Fruit fly (Drosophila melanogaster) whole organism, embryonic: ENCODE measurements around the gene Ugt316A1.

ENCODE experiments used
- Atf3 ChIP-seq: fragments of 200-800 bp; sonication (Bioruptor generic); optimal IDR thresholded peaks from 3 replicates; lab custom pipeline; 2016; ENCODE audit warnings: missing biosample characterization, missing genetic modification characterization
- BtbVII ChIP-seq: fragments of 200-800 bp; sonication (Bioruptor generic); optimal IDR thresholded peaks from 3 replicates; lab custom pipeline; 2017; ENCODE audit warnings: missing biosample characterization, mild to moderate bottlenecking, missing genetic modification characterization
- CG10147 ChIP-seq: fragments of 200-800 bp; sonication (Bioruptor generic); optimal IDR thresholded peaks from 2 replicates; lab custom pipeline; 2019; ENCODE audit warnings: missing biosample characterization, mild to moderate bottlenecking, missing genetic modification characterization, moderate library complexity
- CG11398 ChIP-seq: fragments of 200-800 bp; sonication (Bioruptor generic); optimal IDR thresholded peaks from 2 replicates; lab custom pipeline; 2016; ENCODE audit warnings: missing biosample characterization, missing genetic modification characterization
- CG14014 ChIP-seq: fragments of 200-800 bp; sonication (Bioruptor generic); IDR thresholded peaks from 2 replicates; pipeline ENCODE4 v1.3.6; 2022; ENCODE audit warnings: missing biosample characterization, missing genetic modification characterization
- CG1602 ChIP-seq: fragments of 200-800 bp; sonication (Bioruptor generic); optimal IDR thresholded peaks from 3 replicates; lab custom pipeline; 2016; ENCODE audit warnings: missing biosample characterization, missing genetic modification characterization
- CG17912 ChIP-seq: fragments of 200-800 bp; sonication (Bioruptor generic); optimal IDR thresholded peaks from 2 replicates; lab custom pipeline; 2018; ENCODE audit warnings: missing biosample characterization, mild to moderate bottlenecking, missing genetic modification characterization
- CG1832 ChIP-seq: fragments of 200-800 bp; sonication (Bioruptor generic); optimal IDR thresholded peaks from 2 replicates; lab custom pipeline; 2017; ENCODE audit warnings: missing biosample characterization, mild to moderate bottlenecking, missing genetic modification characterization, inconsistent platforms
- CG32532 ChIP-seq: fragments of 200-800 bp; sonication (Bioruptor generic); IDR thresholded peaks from 2 replicates; pipeline ENCODE4 v1.3.6; 2022; ENCODE audit warnings: missing biosample characterization, missing genetic modification characterization
- CG3281 ChIP-seq: fragments of 200-800 bp; sonication (Bioruptor generic); optimal IDR thresholded peaks from 3 replicates; lab custom pipeline; 2017; ENCODE audit warnings: missing biosample characterization, mild to moderate bottlenecking, missing genetic modification characterization
- CG33213 ChIP-seq: fragments of 200-800 bp; sonication (Bioruptor generic); optimal IDR thresholded peaks from 3 replicates; lab custom pipeline; 2016; ENCODE audit warnings: missing biosample characterization, missing genetic modification characterization
- CG4404 ChIP-seq: fragments of 200-800 bp; sonication (Bioruptor generic); IDR thresholded peaks from 2 replicates; pipeline ENCODE4 v1.3.6; 2022; ENCODE audit warnings: missing biosample characterization, missing genetic modification characterization
- CG7556 ChIP-seq: fragments of 200-800 bp; sonication (Bioruptor generic); optimal IDR thresholded peaks from 2 replicates; lab custom pipeline; 2017; ENCODE audit warnings: missing biosample characterization, mild to moderate bottlenecking, missing genetic modification characterization
- CTCF ChIP-seq: fragments of 200-800 bp; sonication (Bioruptor generic); optimal IDR thresholded peaks from 2 replicates; lab custom pipeline; 2017; ENCODE audit warnings: missing biosample characterization, mild to moderate bottlenecking, missing genetic modification characterization, moderate library complexity
- D19A ChIP-seq: fragments of 200-800 bp; optimal IDR thresholded peaks from 3 replicates; lab custom pipeline; 2019; ENCODE audit warnings: missing biosample characterization, mild to moderate bottlenecking, missing genetic modification characterization, moderate library complexity
- Dad ChIP-seq: fragments of 200-800 bp; sonication (Bioruptor generic); optimal IDR thresholded peaks from 3 replicates; lab custom pipeline; 2016; ENCODE audit warnings: missing biosample characterization, missing genetic modification characterization
- Dbx ChIP-seq: fragments of 200-800 bp; sonication (Bioruptor generic); IDR thresholded peaks from 3 replicates; pipeline ENCODE4 v1.3.6; 2022; ENCODE audit warnings: missing biosample characterization, missing genetic modification characterization
- Dp ChIP-seq: fragments of 200-800 bp; sonication (Bioruptor generic); optimal IDR thresholded peaks from 2 replicates; lab custom pipeline; 2018; ENCODE audit warnings: missing biosample characterization, mild to moderate bottlenecking, missing genetic modification characterization, moderate library complexity
- E2f2 ChIP-seq: fragments of 200-800 bp; sonication (Bioruptor generic); IDR thresholded peaks from 2 replicates; pipeline ENCODE4 v1.3.6; 2022; ENCODE audit warnings: missing biosample characterization, missing genetic modification characterization
- ERR ChIP-seq: fragments of 200-800 bp; sonication (Bioruptor generic); optimal IDR thresholded peaks from 2 replicates; lab custom pipeline; 2016; ENCODE audit warnings: missing biosample characterization, missing genetic modification characterization
- Gsc ChIP-seq: fragments of 200-800 bp; sonication (Bioruptor generic); IDR thresholded peaks from 2 replicates; pipeline ENCODE4 v1.3.6; 2022; ENCODE audit warnings: missing biosample characterization, missing genetic modification characterization
- Gug ChIP-seq: fragments of 200-800 bp; sonication (Bioruptor generic); IDR thresholded peaks from 4 replicates; pipeline ENCODE4 v1.3.6; 2022; ENCODE audit warnings: missing biosample characterization, missing genetic modification characterization
- Kr ChIP-seq: fragments of 200-800 bp; sonication (Bioruptor generic); optimal IDR thresholded peaks from 2 replicates; lab custom pipeline; 2017; ENCODE audit warnings: missing biosample characterization, mild to moderate bottlenecking, missing genetic modification characterization
- MESR4 ChIP-seq: fragments of 200-800 bp; sonication (Bioruptor generic); optimal IDR thresholded peaks from 2 replicates; lab custom pipeline; 2018; ENCODE audit warnings: missing biosample characterization, mild to moderate bottlenecking, missing genetic modification characterization, moderate library complexity
- Mad ChIP-seq: fragments of 200-800 bp; sonication (Bioruptor generic); optimal IDR thresholded peaks from 2 replicates; lab custom pipeline; 2016; ENCODE audit warnings: missing biosample characterization, missing genetic modification characterization
- Xrp1 ChIP-seq: fragments of 200-800 bp; sonication (Bioruptor generic); IDR thresholded peaks from 2 replicates; pipeline ENCODE4 v1.3.6; 2022; ENCODE audit warnings: missing biosample characterization, missing genetic modification characterization
- br ChIP-seq: fragments of >200 bp; optimal IDR thresholded peaks from 2 replicates; lab custom pipeline; 2017
- dysf ChIP-seq: fragments of 200-800 bp; sonication (Bioruptor generic); IDR thresholded peaks from 3 replicates; pipeline ENCODE4 v1.3.6; 2022; ENCODE audit warnings: missing biosample characterization, missing genetic modification characterization
- knrl ChIP-seq: fragments of 200-800 bp; sonication (Bioruptor generic); IDR thresholded peaks from 3 replicates; pipeline ENCODE4 v1.3.6; 2022; ENCODE audit warnings: missing biosample characterization, missing genetic modification characterization; ENCODE audit not compliant: partially characterized antibody
- lov ChIP-seq, 2 experiments: fragments of 200-800 bp in 1 of 2; fragments of >200 bp in 1 of 2; sonication (Bioruptor generic) in 1 of 2; IDR thresholded peaks in 1 of 2; optimal IDR thresholded peaks in 1 of 2; 2 replicates in 1 of 2; 3 replicates in 1 of 2; pipeline versions ENCODE4 v1.3.6 to Lab custom; 2017 to 2022; ENCODE audit warnings: missing biosample characterization in 1 of 2, missing genetic modification characterization in 1 of 2
- luna ChIP-seq: fragments of 200-800 bp; sonication (Bioruptor generic); optimal IDR thresholded peaks from 2 replicates; lab custom pipeline; 2016; ENCODE audit warnings: missing biosample characterization, missing genetic modification characterization
- mirr ChIP-seq: fragments of 200-800 bp; sonication (Bioruptor generic); optimal IDR thresholded peaks from 3 replicates; lab custom pipeline; 2018; ENCODE audit warnings: missing biosample characterization, mild to moderate bottlenecking, missing genetic modification characterization
- mld ChIP-seq: fragments of 200-800 bp; sonication (Bioruptor generic); IDR thresholded peaks from 3 replicates; pipeline ENCODE4 v1.3.6; 2022; ENCODE audit warnings: missing biosample characterization, missing genetic modification characterization; ENCODE audit not compliant: partially characterized antibody
- nmo ChIP-seq: fragments of 200-800 bp; sonication (Bioruptor generic); optimal IDR thresholded peaks from 2 replicates; lab custom pipeline; 2018; ENCODE audit warnings: missing biosample characterization, mild to moderate bottlenecking, missing genetic modification characterization, moderate library complexity
- nom ChIP-seq: fragments of 200-800 bp; sonication (Bioruptor generic); optimal IDR thresholded peaks from 2 replicates; lab custom pipeline; 2017; ENCODE audit warnings: missing biosample characterization, missing genetic modification characterization, mild to moderate bottlenecking, moderate library complexity, missing genetic modification reagents
- pita ChIP-seq: fragments of 200-800 bp; sonication (Bioruptor generic); optimal IDR thresholded peaks from 2 replicates; lab custom pipeline; 2017; ENCODE audit warnings: missing biosample characterization, mild to moderate bottlenecking, missing genetic modification characterization
- pnt ChIP-seq: fragments of 200-800 bp; sonication (Bioruptor generic); optimal IDR thresholded peaks from 3 replicates; lab custom pipeline; 2016; ENCODE audit warnings: missing biosample characterization, missing genetic modification characterization
- prd ChIP-seq, 3 experiments: fragments of >200 bp in 2 of 3; fragments of 200-800 bp in 1 of 3; sonication (Bioruptor generic) in 1 of 3; optimal IDR thresholded peaks in 2 of 3; IDR thresholded peaks in 1 of 3; 2 replicates in 2 of 3; 3 replicates in 1 of 3; pipeline versions ENCODE4 v1.3.6 to Lab custom; 2017 to 2022; ENCODE audit warnings: missing biosample characterization in 1 of 3, missing genetic modification characterization in 1 of 3
- psq ChIP-seq: fragments of 200-800 bp; sonication (Bioruptor generic); optimal IDR thresholded peaks from 2 replicates; lab custom pipeline; 2017; ENCODE audit warnings: missing biosample characterization, missing genetic modification characterization
- pzg ChIP-seq: fragments of 200-800 bp; sonication (Bioruptor generic); optimal IDR thresholded peaks from 3 replicates; lab custom pipeline; 2018; ENCODE audit warnings: missing biosample characterization, mild to moderate bottlenecking, missing genetic modification characterization, moderate library complexity
- ranshi ChIP-seq: fragments of 200-800 bp; sonication (Bioruptor generic); IDR thresholded peaks from 2 replicates; pipeline ENCODE4 v1.3.6; 2022; ENCODE audit warnings: missing biosample characterization, missing genetic modification characterization
- repo ChIP-seq: fragments of 200-800 bp; sonication (Bioruptor generic); optimal IDR thresholded peaks from 2 replicates; lab custom pipeline; 2016; ENCODE audit warnings: missing biosample characterization, missing genetic modification characterization
- rib ChIP-seq: fragments of 200-800 bp; sonication (Bioruptor generic); IDR thresholded peaks from 2 replicates; pipeline ENCODE4 v1.3.6; 2022; ENCODE audit warnings: missing biosample characterization, missing genetic modification characterization
- row ChIP-seq: fragments of 200-800 bp; sonication (Bioruptor generic); IDR thresholded peaks from 3 replicates; pipeline ENCODE4 v1.3.6; 2022; ENCODE audit warnings: missing biosample characterization, missing genetic modification characterization
- seq ChIP-seq: fragments of 200-800 bp; sonication (Bioruptor generic); IDR thresholded peaks from 2 replicates; pipeline ENCODE4 v1.3.6; 2022; ENCODE audit warnings: missing biosample characterization, missing genetic modification characterization
- sug ChIP-seq: fragments of 200-800 bp; optimal IDR thresholded peaks from 2 replicates; lab custom pipeline; 2019; ENCODE audit warnings: missing biosample characterization, mild to moderate bottlenecking, missing genetic modification characterization, moderate library complexity
- tio ChIP-seq: fragments of 200-800 bp; sonication (Bioruptor generic); optimal IDR thresholded peaks from 2 replicates; lab custom pipeline; 2017; ENCODE audit warnings: missing biosample characterization, missing genetic modification characterization, inconsistent platforms
- trem ChIP-seq: fragments of 200-800 bp; optimal IDR thresholded peaks from 3 replicates; lab custom pipeline; 2019; ENCODE audit warnings: missing biosample characterization, mild to moderate bottlenecking, missing genetic modification characterization, moderate library complexity
- vvl ChIP-seq: fragments of 200-800 bp; sonication (Bioruptor generic); IDR thresholded peaks from 2 replicates; pipeline ENCODE4 v1.3.6; 2022; ENCODE audit warnings: missing biosample characterization, missing genetic modification characterization
- zf30C ChIP-seq: fragments of 200-800 bp; sonication (Bioruptor generic); optimal IDR thresholded peaks from 3 replicates; lab custom pipeline; 2018; ENCODE audit warnings: missing biosample characterization, mild to moderate bottlenecking, missing genetic modification characterization

The Ugt316A1 gene

DNA sequence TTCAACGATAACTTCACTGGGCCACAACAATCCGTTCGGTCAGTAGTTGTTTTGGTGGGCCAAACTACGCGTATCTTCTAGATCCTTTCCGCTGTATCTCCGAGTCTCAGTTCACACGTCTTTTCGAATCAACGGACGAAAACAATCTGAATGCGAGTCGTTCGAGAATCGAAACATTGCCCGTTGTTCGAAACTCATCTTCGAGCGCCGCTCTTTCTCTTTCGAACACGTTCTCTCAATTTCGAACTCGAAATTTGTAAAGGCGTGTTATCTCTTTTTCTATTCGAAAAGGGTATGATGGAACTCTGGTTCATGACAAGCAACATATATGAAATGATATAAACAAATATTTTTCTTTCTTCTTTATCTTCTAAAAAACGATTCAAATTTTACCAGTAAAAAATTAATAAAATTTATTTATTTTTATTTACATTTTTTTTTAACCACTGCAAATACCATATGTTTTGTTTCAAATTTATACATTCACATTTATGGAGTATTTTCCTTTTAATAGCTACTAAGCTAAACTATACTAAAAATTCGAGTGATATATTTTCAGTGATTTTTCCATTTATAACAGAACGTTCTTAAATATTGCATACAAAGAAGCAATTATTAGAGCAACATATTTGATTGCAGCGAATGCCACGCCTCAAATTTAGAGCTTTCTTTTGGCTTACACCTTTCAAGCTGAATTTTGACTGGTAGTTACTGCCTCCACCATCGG is 17.2 kb downstream of the Ugt316A1 start, which contains the start of gene nkd (continued):
- no peak; the same call in 2 of the 3 replicates for TF ChIP-seq knrl (GFP tag; lab: Robert Waterston, UW)
- TF ChIP-seq seq (GFP tag; lab: Robert Waterston, UW) = peak; percentile 88
- TF ChIP-seq repo (GFP tag; lab: Kevin White, UChicago) = peak; percentile 49
- TF ChIP-seq mld (GFP tag; lab: Robert Waterston, UW) = 0 out of 3 replicates have a peak, but pooled peaks have one; percentile 20
- no peak for TF ChIP-seq Gsc (GFP tag; lab: Robert Waterston, UW)
- TF ChIP-seq prd (optimal IDR thresholded peaks at IDR 0.05; lab: Kevin White, UChicago) = no peak
- peak; percentile 92 for TF ChIP-seq prd (GFP tag; IDR thresholded peaks at IDR 0.05; lab: Robert Waterston, UW)
- TF ChIP-seq Xrp1 = peak; percentile 98
- peak; percentile 93 for TF ChIP-seq D19A
- TF ChIP-seq psq = peak; percentile 69
- TF ChIP-seq CG3281 (GFP tag; lab: Kevin White, UChicago) = peak; percentile 46
- peak; percentile 13 for TF ChIP-seq zf30C
- TF ChIP-seq Dbx = peak; percentile 94
- no peak for TF ChIP-seq lov (optimal IDR thresholded peaks at IDR 0.05; lab: Kevin White, UChicago)
- peak; percentile 91 for TF ChIP-seq lov (GFP tag; IDR thresholded peaks at IDR 0.05; lab: Robert Waterston, UW)
- TF ChIP-seq Atf3 (GFP tag; lab: Kevin White, UChicago) = peak; percentile 44
- TF ChIP-seq dysf (GFP tag; lab: Robert Waterston, UW) = peak; percentile 88
- peak; percentile 89 for TF ChIP-seq CG7556 (GFP tag; lab: Kevin White, UChicago)
- TF ChIP-seq CTCF = peak; percentile 25
- TF ChIP-seq CG14014 (GFP tag; lab: Robert Waterston, UW) = peak; percentile 95
- TF ChIP-seq BtbVII (GFP tag; lab: Kevin White, UChicago) = peak; percentile 40
- peak; percentile 60 for TF ChIP-seq mirr (GFP tag; lab: Kevin White, UChicago)
- peak; percentile 79 for TF ChIP-seq E2f2 (GFP tag; lab: Robert Waterston, UW)
- TF ChIP-seq tio (GFP tag; lab: Kevin White, UChicago) = peak; percentile 81
- TF ChIP-seq br (lab: Kevin White, UChicago) = no peak
- peak; percentile 4 for TF ChIP-seq ERR (GFP tag; lab: Kevin White, UChicago)
- no peak for TF ChIP-seq pita (GFP tag; lab: Kevin White, UChicago)
- TF ChIP-seq pnt = peak; percentile 29
- peak; percentile 23 for TF ChIP-seq Dad
- no peak for TF ChIP-seq CG4404 (GFP tag; lab: Robert Waterston, UW)
- TF ChIP-seq Kr (GFP tag; lab: Kevin White, UChicago) = no peak
- no peak for TF ChIP-seq CG1832
- TF ChIP-seq nmo = peak; percentile 92
- peak; percentile 81; the same call in 1 of the 2 replicates for TF ChIP-seq rib (GFP tag; lab: Robert Waterston, UW)
- peak; percentile 64; the same call in 3 of the 4 replicates for TF ChIP-seq Gug (GFP tag; lab: Robert Waterston, UW)
- no peak for TF ChIP-seq pzg
- TF ChIP-seq CG11398 (GFP tag; lab: Kevin White, UChicago) = peak; percentile 61
- peak; percentile 96 for TF ChIP-seq row (GFP tag; lab: Robert Waterston, UW)
- TF ChIP-seq Dp (GFP tag; lab: Kevin White, UChicago) = no peak
- TF ChIP-seq nom (GFP tag; lab: Kevin White, UChicago) = peak; percentile 71
- peak; percentile 70 for TF ChIP-seq sug (tag; lab: Kevin White, UChicago)
- TF ChIP-seq CG17912 (GFP tag; lab: Kevin White, UChicago) = peak; percentile 58
- peak; percentile 53 for TF ChIP-seq CG33213 (GFP tag; lab: Kevin White, UChicago)
- no peak for TF ChIP-seq luna (GFP tag; lab: Kevin White, UChicago)
- peak; percentile 92 for TF ChIP-seq ranshi (GFP tag; lab: Robert Waterston, UW)
- TF ChIP-seq Mad (GFP tag; lab: Kevin White, UChicago) = peak; percentile 69
- TF ChIP-seq trem (tag; lab: Kevin White, UChicago) = peak; percentile 78
- TF ChIP-seq CG32532 (GFP tag; lab: Robert Waterston, UW) = peak; percentile 96
- TF ChIP-seq vvl (GFP tag; lab: Robert Waterston, UW) = peak; percentile 97
- TF ChIP-seq MESR4 (GFP tag; lab: Kevin White, UChicago) = peak; percentile 25
- peak; percentile 85 for TF ChIP-seq CG1602
- peak; percentile 74 for TF ChIP-seq CG10147 (GFP tag; lab: Kevin White, UChicago)
